Fruit fly (Drosophila melanogaster): Measurements from ENCODE around the gene AOX4.

DNA sequence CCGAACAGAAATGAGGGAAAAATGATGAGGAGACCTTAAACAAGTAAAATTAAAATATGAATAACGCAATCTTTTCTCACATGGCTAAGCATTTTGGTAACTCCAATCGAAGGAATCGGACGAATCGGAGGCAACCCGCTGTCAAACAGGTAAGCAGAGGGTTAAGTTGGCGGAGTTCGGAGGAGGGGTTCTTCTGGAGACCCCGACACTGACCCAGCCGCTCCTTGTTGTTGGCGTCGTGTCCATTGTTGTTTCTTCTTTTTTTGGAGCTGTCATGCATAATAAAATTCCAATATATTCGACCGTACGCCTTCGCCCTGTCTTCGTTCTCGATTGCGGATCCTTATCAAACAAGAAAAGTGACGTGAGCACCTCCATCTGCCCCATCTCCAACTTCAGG is 933 bp upstream of the AOX4 start:
- TF ChIP-seq pan (optimal IDR thresholded peaks at IDR 0.05) (no peak), EcR (GFP tag; optimal IDR thresholded peaks at IDR 0.05) (no peak), usp (GFP tag; optimal IDR thresholded peaks at IDR 0.05) (no peak), psq (optimal IDR thresholded peaks at IDR 0.05) (no peak), Dll (optimal IDR thresholded peaks at IDR 0.05) (no peak)

All from whole organism.